Fruit fly (Drosophila melanogaster) whole organism, pupa: ENCODE measurements around the gene gish.

Experiments
- CG32121 ChIP-seq: fragments of 200-800 bp; sonication (Bioruptor generic); IDR thresholded peaks from 2 replicates; pipeline ENCODE4 v1.3.6; 2022; ENCODE audit warnings: missing biosample characterization, missing genetic modification characterization
- CG8301 ChIP-seq: fragments of 200-800 bp; sonication (Bioruptor generic); optimal IDR thresholded peaks from 2 replicates; lab custom pipeline; 2018; ENCODE audit warnings: missing biosample characterization, mild to moderate bottlenecking, missing genetic modification characterization
- CG9948 ChIP-seq: fragments of 200-800 bp; sonication (Bioruptor generic); optimal IDR thresholded peaks from 2 replicates; lab custom pipeline; 2018; ENCODE audit warnings: missing biosample characterization, mild to moderate bottlenecking, missing genetic modification characterization, moderate library complexity
- Ets98B ChIP-seq: fragments of 200-800 bp; sonication (Bioruptor generic); IDR thresholded peaks from 2 replicates; pipeline ENCODE4 v1.3.6; 2022; ENCODE audit warnings: missing biosample characterization, missing genetic modification characterization
- Pif1A ChIP-seq: fragments of 200-800 bp; sonication (Bioruptor generic); optimal IDR thresholded peaks from 3 replicates; lab custom pipeline; 2016; ENCODE audit warnings: missing biosample characterization, missing genetic modification characterization
- fd96Ca ChIP-seq: fragments of 200-800 bp; sonication (Bioruptor generic); IDR thresholded peaks from 3 replicates; pipeline ENCODE4 v1.3.6; 2022; ENCODE audit warnings: missing biosample characterization, missing genetic modification characterization

dm6 chr3R:16275890-16276619 is 3.8 kb downstream of the gish start:
- TF ChIP-seq fd96Ca (GFP tag; lab: Robert Waterston, UW) (0 out of 3 replicates have a peak, but pooled peaks have one; percentile 31), Ets98B (peak; percentile 45), CG8301 (tag; lab: Kevin White, UChicago) (no peak), Pif1A (no peak), CG9948 (no peak), CG32121 (GFP tag; lab: Robert Waterston, UW) (peak; percentile 73)
